Worm (Caenorhabditis elegans) whole organism, L1 larva: ENCODE results near the gene aagr-2.

Source experiments
- ama-1 ChIP-seq: fragments of 150-350 bp; optimal IDR thresholded peaks from 2 replicates; lab custom pipeline; 2014
- ceh-88 ChIP-seq: fragments of 200-800 bp; sonication (Bioruptor generic); IDR thresholded peaks from 2 replicates; pipeline ENCODE4 v1.3.6; 2022; ENCODE audit warnings: missing genetic modification characterization, missing compliant biosample characterization
- egl-27 ChIP-seq, 2 experiments: fragments of 150-350 bp in 1 of 2; sonication (generic microtip); optimal IDR thresholded peaks; 3 replicates each; lab custom pipeline; 2017 to 2018; ENCODE audit warnings: missing biosample characterization in 2 of 2, missing genetic modification characterization in 2 of 2, missing genetic modification reagents in 2 of 2
- lin-15B ChIP-seq: fragments of 150-350 bp; sonication (generic microtip); optimal IDR thresholded peaks from 3 replicates; lab custom pipeline; 2014; ENCODE audit warnings: missing biosample characterization, missing genetic modification characterization
- lsy-2 ChIP-seq, 2 experiments: fragments of 150-350 bp; optimal IDR thresholded peaks; 2 replicates each; lab custom pipeline; 2014; ENCODE audit warnings: missing biosample characterization in 2 of 2, missing genetic modification characterization in 2 of 2
- nhr-77 ChIP-seq: fragments of 150-350 bp; optimal IDR thresholded peaks from 2 replicates; lab custom pipeline; 2014; ENCODE audit warnings: missing biosample characterization, missing genetic modification characterization

ce11 chrII:4885976-4886375, 39.1 kb downstream of the aagr-2 start, which contains the start of gene R05F9.7:
- TF ChIP-seq lsy-2 (tag; optimal IDR thresholded peaks at IDR 0.05; lab: Kevin White, UChicago) (no peak), ceh-88 (no peak), nhr-77 (no peak), egl-27 (tag; optimal IDR thresholded peaks at IDR 0.05; lab: Kevin White, UChicago) (no peak), lin-15B (no peak), ama-1 (lab: Kevin White, UChicago) (no peak)
